Worm (Caenorhabditis elegans) whole organism, L3 larva: ENCODE measurements around the gene best-18.

ENCODE experiments used
- R02D3.7 ChIP-seq: fragments of 150-350 bp; optimal IDR thresholded peaks from 2 replicates; lab custom pipeline; 2014; ENCODE audit warnings: missing biosample characterization, missing genetic modification characterization
- ZK546.5 ChIP-seq: sonication (generic microtip); optimal IDR thresholded peaks from 2 replicates; lab custom pipeline; 2017; ENCODE audit warnings: missing biosample characterization, missing genetic modification characterization
- aly-2 ChIP-seq: fragments of 150-350 bp; optimal IDR thresholded peaks from 2 replicates; lab custom pipeline; 2014; ENCODE audit warnings: missing biosample characterization, missing genetic modification characterization
- ama-1 ChIP-seq: fragments of 150-350 bp; optimal IDR thresholded peaks from 2 replicates; lab custom pipeline; 2018
- ceh-28 ChIP-seq: fragments of 150-350 bp; optimal IDR thresholded peaks from 2 replicates; lab custom pipeline; 2014; ENCODE audit warnings: missing biosample characterization, missing genetic modification reagents, missing genetic modification characterization
- ceh-82 ChIP-seq: fragments of 150-350 bp; optimal IDR thresholded peaks from 2 replicates; lab custom pipeline; 2014; ENCODE audit warnings: missing biosample characterization, missing genetic modification characterization
- ceh-9 ChIP-seq: sonication (generic microtip); optimal IDR thresholded peaks from 2 replicates; lab custom pipeline; 2018; ENCODE audit warnings: missing biosample characterization, missing genetic modification characterization
- daf-12 ChIP-seq: fragments of 150-350 bp; optimal IDR thresholded peaks from 2 replicates; lab custom pipeline; 2014; ENCODE audit warnings: missing biosample characterization, missing genetic modification reagents, missing genetic modification characterization
- egl-5 ChIP-seq: fragments of 150-350 bp; optimal IDR thresholded peaks from 2 replicates; lab custom pipeline; 2017; ENCODE audit warnings: missing biosample characterization, missing genetic modification reagents, missing genetic modification characterization, inconsistent platforms
- elt-1 ChIP-seq: fragments of 150-350 bp; optimal IDR thresholded peaks from 2 replicates; lab custom pipeline; 2014; ENCODE audit warnings: missing biosample characterization, missing genetic modification characterization
- elt-2 ChIP-seq: sonication (generic microtip); optimal IDR thresholded peaks from 2 replicates; lab custom pipeline; 2016; ENCODE audit warnings: missing genetic modification reagents, mild to moderate bottlenecking, missing genetic modification characterization, missing compliant biosample characterization
- fkh-2 ChIP-seq: fragments of 150-350 bp; optimal IDR thresholded peaks from 2 replicates; lab custom pipeline; 2014; ENCODE audit warnings: missing biosample characterization, missing genetic modification reagents, missing genetic modification characterization
- hmg-11 ChIP-seq: sonication (generic microtip); optimal IDR thresholded peaks from 2 replicates; lab custom pipeline; 2016; ENCODE audit warnings: missing genetic modification characterization, missing compliant biosample characterization
- jun-1 ChIP-seq: fragments of 150-350 bp; optimal IDR thresholded peaks from 2 replicates; lab custom pipeline; 2014; ENCODE audit warnings: missing biosample characterization, missing genetic modification reagents, missing genetic modification characterization
- lin-15B ChIP-seq: fragments of 150-350 bp; optimal IDR thresholded peaks from 2 replicates; lab custom pipeline; 2014; ENCODE audit warnings: missing biosample characterization, missing genetic modification characterization
- lin-39 ChIP-seq: fragments of 150-350 bp; optimal IDR thresholded peaks from 2 replicates; lab custom pipeline; 2018; ENCODE audit warnings: missing biosample characterization, missing genetic modification reagents, missing genetic modification characterization
- mdl-1 ChIP-seq: fragments of 150-350 bp; optimal IDR thresholded peaks from 2 replicates; lab custom pipeline; 2014; ENCODE audit warnings: missing biosample characterization, missing genetic modification characterization
- mml-1 ChIP-seq: fragments of 150-350 bp; sonication (generic microtip); optimal IDR thresholded peaks from 3 replicates; lab custom pipeline; 2014; ENCODE audit warnings: missing biosample characterization, missing genetic modification characterization
- nfya-1 ChIP-seq: sonication (generic microtip); optimal IDR thresholded peaks from 2 replicates; lab custom pipeline; 2017; ENCODE audit warnings: missing genetic modification characterization, mild to moderate bottlenecking, missing compliant biosample characterization, antibody characterized with exemption, moderate library complexity; ENCODE audit not compliant: insufficient read depth
- nhr-12 ChIP-seq: fragments of 150-350 bp; optimal IDR thresholded peaks from 2 replicates; lab custom pipeline; 2014; ENCODE audit warnings: missing biosample characterization, missing genetic modification characterization
- nhr-23 ChIP-seq: fragments of 150-350 bp; optimal IDR thresholded peaks from 2 replicates; lab custom pipeline; 2014; ENCODE audit warnings: missing biosample characterization, missing genetic modification reagents, missing genetic modification characterization
- nhr-237 ChIP-seq: fragments of 150-350 bp; optimal IDR thresholded peaks from 2 replicates; lab custom pipeline; 2014; ENCODE audit warnings: missing biosample characterization, missing genetic modification characterization
- nhr-25 ChIP-seq: sonication (generic microtip); optimal IDR thresholded peaks from 2 replicates; lab custom pipeline; 2017; ENCODE audit warnings: missing biosample characterization, missing genetic modification characterization
- nhr-43 ChIP-seq: sonication (generic microtip); optimal IDR thresholded peaks from 2 replicates; lab custom pipeline; 2016; ENCODE audit warnings: mild to moderate bottlenecking, missing genetic modification characterization, missing compliant biosample characterization; ENCODE audit not compliant: poor library complexity, severe bottlenecking
- nhr-67 ChIP-seq: fragments of 150-350 bp; optimal IDR thresholded peaks from 2 replicates; lab custom pipeline; 2014; ENCODE audit warnings: missing biosample characterization, missing genetic modification characterization
- nhr-76 ChIP-seq: fragments of 150-350 bp; sonication (generic microtip); optimal IDR thresholded peaks from 5 replicates; lab custom pipeline; 2014; ENCODE audit warnings: missing biosample characterization, missing genetic modification characterization
- nhr-77 ChIP-seq: fragments of 150-350 bp; optimal IDR thresholded peaks from 2 replicates; lab custom pipeline; 2014; ENCODE audit warnings: missing biosample characterization, missing genetic modification characterization
- pha-4 ChIP-seq: fragments of 150-350 bp; optimal IDR thresholded peaks from 2 replicates; lab custom pipeline; 2014; ENCODE audit warnings: missing biosample characterization, missing genetic modification reagents, missing genetic modification characterization
- pqm-1 ChIP-seq: fragments of 150-350 bp; optimal IDR thresholded peaks from 2 replicates; lab custom pipeline; 2017; ENCODE audit warnings: missing biosample characterization, missing genetic modification characterization, inconsistent platforms
- skn-1 ChIP-seq: fragments of 150-350 bp; optimal IDR thresholded peaks from 2 replicates; lab custom pipeline; 2014; ENCODE audit warnings: missing biosample characterization, missing genetic modification characterization
- snpc-4 ChIP-seq: fragments of 150-350 bp; optimal IDR thresholded peaks from 2 replicates; lab custom pipeline; 2014; ENCODE audit warnings: missing biosample characterization, missing genetic modification characterization
- tbx-2 ChIP-seq: sonication (generic microtip); optimal IDR thresholded peaks from 2 replicates; lab custom pipeline; 2016; ENCODE audit warnings: mild to moderate bottlenecking, missing genetic modification characterization, missing compliant biosample characterization
- unc-62 ChIP-seq: fragments of 150-350 bp; sonication (generic microtip); optimal IDR thresholded peaks from 4 replicates; lab custom pipeline; 2014; ENCODE audit warnings: missing biosample characterization, missing genetic modification reagents, missing genetic modification characterization
- zag-1 ChIP-seq: fragments of 150-350 bp; optimal IDR thresholded peaks from 2 replicates; lab custom pipeline; 2014; ENCODE audit warnings: missing biosample characterization, missing genetic modification characterization
- ztf-4 ChIP-seq: fragments of 150-350 bp; optimal IDR thresholded peaks from 2 replicates; lab custom pipeline; 2014; ENCODE audit warnings: missing biosample characterization, missing genetic modification characterization

The best-18 gene

ce11 chrIII:10202391-10202790 is 9.8 kb upstream of the best-18 start:
- TF ChIP-seq nhr-25 (tag; lab: Kevin White, UChicago), result peak; percentile 41
- TF ChIP-seq daf-12 (tag; lab: Kevin White, UChicago), result no peak
- TF ChIP-seq nfya-1, result no peak
- no peak for TF ChIP-seq lin-39
- TF ChIP-seq ZK546.5 (tag; lab: Kevin White, UChicago), result no peak
- TF ChIP-seq, all 47 proteins: peak for 1

- TF ChIP-seq ama-1 (peak; percentile 23), elt-2 (tag; lab: Kevin White, UChicago) (peak; percentile 44), skn-1 (tag; lab: Kevin White, UChicago) (peak; percentile 18), ztf-4 (tag; lab: Kevin White, UChicago) (no peak), lin-39 (peak; percentile 31), jun-1 (tag; lab: Kevin White, UChicago) (peak; percentile 17), R02D3.7 (tag; lab: Kevin White, UChicago) (no peak), pha-4 (tag; lab: Kevin White, UChicago) (peak; percentile 34), nfya-1 (peak; percentile 72), aly-2 (tag; lab: Kevin White, UChicago) (no peak), ceh-82 (no peak), mml-1 (tag; lab: Kevin White, UChicago) (no peak), nhr-76 (no peak), fkh-2 (tag; lab: Kevin White, UChicago) (no peak), ceh-28 (tag; lab: Kevin White, UChicago) (no peak), nhr-25 (tag; lab: Kevin White, UChicago) (peak; percentile 35), lin-15B (tag; lab: Kevin White, UChicago) (peak; percentile 70)
Measured at ce11 chrIII:10202894-10203871, 9.0 kb upstream of the best-18 start, which contains the start of gene chc-1. chc-1 (plus strand) TSS chrIII:10203821.

ce11 chrIII:10206352-10206751 is 5.8 kb upstream of the best-18 start:
- TF ChIP-seq nhr-12 (tag; lab: Kevin White, UChicago), result no peak
- no peak for TF ChIP-seq fkh-2 (tag; lab: Kevin White, UChicago)
- no peak for TF ChIP-seq ceh-28 (tag; lab: Kevin White, UChicago)
- TF ChIP-seq nhr-43, result no peak
- TF ChIP-seq egl-5 (tag; lab: Kevin White, UChicago), result no peak
- TF ChIP-seq zag-1 (tag; lab: Kevin White, UChicago), result no peak
- no peak for TF ChIP-seq daf-12 (tag; lab: Kevin White, UChicago)
- TF ChIP-seq lin-15B (tag; lab: Kevin White, UChicago), result no peak
- TF ChIP-seq nhr-237 (tag; lab: Kevin White, UChicago), result no peak
- TF ChIP-seq nhr-77 (tag; lab: Kevin White, UChicago), result no peak
- no peak for TF ChIP-seq mdl-1 (tag; lab: Kevin White, UChicago)
- TF ChIP-seq ceh-9 (tag; lab: Kevin White, UChicago), result no peak
- TF ChIP-seq unc-62 (GFP tag; lab: Kevin White, UChicago), result no peak
- TF ChIP-seq tbx-2, result no peak
- TF ChIP-seq pqm-1 (tag; lab: Kevin White, UChicago), result no peak
- TF ChIP-seq nhr-76, result no peak

- no peak for TF ChIP-seq nhr-23 (tag; lab: Kevin White, UChicago)
- TF ChIP-seq fkh-2 (tag; lab: Kevin White, UChicago), result no peak
- no peak for TF ChIP-seq mml-1 (tag; lab: Kevin White, UChicago)
- no peak for TF ChIP-seq lin-39
- no peak for TF ChIP-seq elt-1 (tag; lab: Kevin White, UChicago)
- TF ChIP-seq hmg-11 (tag; lab: Kevin White, UChicago), result peak; percentile 8
- peak; percentile 69 for TF ChIP-seq aly-2 (tag; lab: Kevin White, UChicago)
- peak; percentile 33 for TF ChIP-seq ama-1
- TF ChIP-seq ceh-82, result no peak
- no peak for TF ChIP-seq nhr-67 (tag; lab: Kevin White, UChicago)
- TF ChIP-seq snpc-4 (tag; lab: Kevin White, UChicago), result no peak
Measured at ce11 chrIII:10209703-10210102, 2.5 kb upstream of the best-18 start, which contains the start of gene T20G5.9. T20G5.9 (plus strand) TSS chrIII:10209840.
